Fruit fly (Drosophila melanogaster) whole organism, wandering third instar larva: Measurements from ENCODE around the gene CG1632.

Experiments used
- Abd-B ChIP-seq: fragments of >200 bp; optimal IDR thresholded peaks from 2 replicates; lab custom pipeline; 2017; ENCODE audit warnings: missing biosample characterization, missing genetic modification characterization
- CG32264 ChIP-seq: fragments of 200-800 bp; sonication (Bioruptor generic); optimal IDR thresholded peaks from 2 replicates; lab custom pipeline; 2016; ENCODE audit warnings: missing biosample characterization, missing genetic modification characterization
- CG9705 ChIP-seq: fragments of 200-800 bp; sonication (Bioruptor generic); optimal IDR thresholded peaks from 2 replicates; lab custom pipeline; 2018; ENCODE audit warnings: missing biosample characterization, mild to moderate bottlenecking, missing genetic modification characterization
- CrebA ChIP-seq: fragments of 200-800 bp; sonication (Bioruptor generic); optimal IDR thresholded peaks from 2 replicates; lab custom pipeline; 2016; ENCODE audit warnings: missing biosample characterization, mild to moderate bottlenecking, missing genetic modification characterization, borderline replicate concordance
- Dfd ChIP-seq: fragments of >200 bp; optimal IDR thresholded peaks from 2 replicates; lab custom pipeline; 2017; ENCODE audit warnings: missing biosample characterization, missing genetic modification characterization
- Dif ChIP-seq: fragments of 200-275, 200-300 bp; sonication (Bioruptor generic); optimal IDR thresholded peaks from 2 replicates; lab custom pipeline; 2018; ENCODE audit warnings: missing biosample characterization, missing genetic modification characterization; ENCODE audit not compliant: partially characterized antibody
- GATAd ChIP-seq: sonication (Bioruptor generic); optimal IDR thresholded peaks from 2 replicates; lab custom pipeline; 2016; ENCODE audit warnings: missing biosample characterization, missing genetic modification characterization
- HLH106 ChIP-seq: fragments of 200-800 bp; optimal IDR thresholded peaks from 3 replicates; lab custom pipeline; 2019; ENCODE audit warnings: missing biosample characterization, mild to moderate bottlenecking, missing genetic modification characterization, moderate library complexity
- Hnf4 ChIP-seq: fragments of 200-800 bp; sonication (Bioruptor generic); optimal IDR thresholded peaks from 2 replicates; lab custom pipeline; 2016; ENCODE audit warnings: missing biosample characterization, mild to moderate bottlenecking, missing genetic modification characterization
- Hr78 ChIP-seq: fragments of >200 bp; optimal IDR thresholded peaks from 2 replicates; lab custom pipeline; 2017; ENCODE audit warnings: missing biosample characterization, missing genetic modification characterization
- Hr83 ChIP-seq: fragments of 200-300 bp; sonication (Bioruptor generic); optimal IDR thresholded peaks from 2 replicates; lab custom pipeline; 2016; ENCODE audit warnings: missing biosample characterization, mild to moderate bottlenecking, missing genetic modification characterization, moderate library complexity; ENCODE audit not compliant: poor library complexity, severe bottlenecking
- Jra ChIP-seq: sonication (Bioruptor generic); optimal IDR thresholded peaks from 2 replicates; lab custom pipeline; 2016; ENCODE audit warnings: missing biosample characterization, missing genetic modification characterization
- Mio ChIP-seq: sonication (Bioruptor generic); optimal IDR thresholded peaks from 2 replicates; lab custom pipeline; 2016; ENCODE audit warnings: missing biosample characterization, missing genetic modification characterization
- Myc ChIP-seq: fragments of >200 bp; optimal IDR thresholded peaks from 2 replicates; lab custom pipeline; 2017
- N ChIP-seq: fragments of >200 bp; optimal IDR thresholded peaks from 2 replicates; lab custom pipeline; 2018; ENCODE audit warnings: missing biosample characterization, missing external identifiers, missing genetic modification characterization
- OdsH ChIP-seq: fragments of 200-800 bp; sonication (Bioruptor generic); optimal IDR thresholded peaks from 2 replicates; lab custom pipeline; 2016; ENCODE audit warnings: missing biosample characterization, mild to moderate bottlenecking, missing genetic modification characterization
- Rel ChIP-seq, 2 experiments: fragments of 200-800 bp; sonication (Bioruptor generic) in 1 of 2; optimal IDR thresholded peaks; 2 replicates in 1 of 2; 3 replicates in 1 of 2; lab custom pipeline; 2016 to 2019; ENCODE audit warnings: mild to moderate bottlenecking in 2 of 2, missing biosample characterization in 2 of 2, missing genetic modification characterization in 2 of 2, moderate library complexity in 1 of 2
- Sp1 ChIP-seq: fragments of 200-800 bp; sonication (Bioruptor generic); optimal IDR thresholded peaks from 3 replicates; lab custom pipeline; 2019; ENCODE audit warnings: missing biosample characterization, mild to moderate bottlenecking, missing genetic modification characterization, moderate library complexity
- Vsx2 ChIP-seq: fragments of 200-300, 225-300 bp; sonication (Bioruptor generic); optimal IDR thresholded peaks from 2 replicates; lab custom pipeline; 2018; ENCODE audit warnings: missing biosample characterization, missing genetic modification characterization; ENCODE audit not compliant: partially characterized antibody
- br ChIP-seq: fragments of 200-800 bp; sonication (Bioruptor generic); optimal IDR thresholded peaks from 2 replicates; lab custom pipeline; 2016; ENCODE audit warnings: missing biosample characterization, missing genetic modification characterization
- brk ChIP-seq: fragments of 200-800 bp; sonication (Bioruptor generic); optimal IDR thresholded peaks from 2 replicates; lab custom pipeline; 2016; ENCODE audit warnings: missing biosample characterization, mild to moderate bottlenecking, missing genetic modification characterization
- dl ChIP-seq, 2 experiments: fragments of 175-275, 200-275 bp in 1 of 2; fragments of 200-275 bp in 1 of 2; sonication (Bioruptor generic); optimal IDR thresholded peaks; lab custom pipeline; 2018; ENCODE audit warnings: mild to moderate bottlenecking in 2 of 2, missing biosample characterization in 2 of 2, missing genetic modification characterization in 2 of 2, moderate library complexity in 2 of 2; ENCODE audit not compliant: partially characterized antibody in 2 of 2, insufficient read depth in 1 of 2
- dmrt93B ChIP-seq: fragments of 200-800 bp; sonication (Bioruptor generic); optimal IDR thresholded peaks from 2 replicates; lab custom pipeline; 2018; ENCODE audit warnings: missing biosample characterization, mild to moderate bottlenecking, missing genetic modification characterization
- dsf ChIP-seq: sonication (Bioruptor generic); optimal IDR thresholded peaks from 2 replicates; lab custom pipeline; 2016; ENCODE audit warnings: missing biosample characterization, missing genetic modification characterization, borderline replicate concordance
- ey ChIP-seq: fragments of 200-800 bp; sonication (Bioruptor generic); optimal IDR thresholded peaks from 2 replicates; lab custom pipeline; 2016; ENCODE audit warnings: missing biosample characterization, missing genetic modification characterization
- foxo ChIP-seq, 2 experiments: fragments of 200-800 bp; sonication (Bioruptor generic); optimal IDR thresholded peaks; 2 replicates in 1 of 2; 3 replicates in 1 of 2; lab custom pipeline; 2016 to 2017; ENCODE audit warnings: missing biosample characterization in 2 of 2, missing genetic modification characterization in 2 of 2
- fru ChIP-seq: fragments of 200-800 bp; sonication (Bioruptor generic); optimal IDR thresholded peaks from 3 replicates; lab custom pipeline; 2016; ENCODE audit warnings: missing biosample characterization, mild to moderate bottlenecking, missing genetic modification characterization
- h ChIP-seq: fragments of 200-800 bp; sonication (Bioruptor generic); optimal IDR thresholded peaks from 3 replicates; lab custom pipeline; 2016; ENCODE audit warnings: missing biosample characterization, mild to moderate bottlenecking, missing genetic modification characterization
- jim ChIP-seq: fragments of 175-275, 200-325 bp; sonication (Bioruptor generic); optimal IDR thresholded peaks from 2 replicates; lab custom pipeline; 2016; ENCODE audit warnings: missing biosample characterization, mild to moderate bottlenecking, missing genetic modification characterization
- lola ChIP-seq: fragments of >200 bp; optimal IDR thresholded peaks from 2 replicates; lab custom pipeline; 2017; ENCODE audit warnings: missing biosample characterization, missing genetic modification characterization
- pan ChIP-seq: fragments of >200 bp; optimal IDR thresholded peaks from 2 replicates; lab custom pipeline; 2017
- psq ChIP-seq: fragments of 200-800 bp; sonication (Bioruptor generic); optimal IDR thresholded peaks from 3 replicates; lab custom pipeline; 2017; ENCODE audit warnings: missing biosample characterization, mild to moderate bottlenecking, missing genetic modification characterization, moderate library complexity
- rgr ChIP-seq: fragments of 200-800 bp; sonication (Bioruptor generic); optimal IDR thresholded peaks from 3 replicates; lab custom pipeline; 2016; ENCODE audit warnings: missing biosample characterization, mild to moderate bottlenecking, missing genetic modification characterization
- sage ChIP-seq: fragments of 200-800 bp; sonication (Bioruptor generic); optimal IDR thresholded peaks from 2 replicates; lab custom pipeline; 2016; ENCODE audit warnings: missing biosample characterization, mild to moderate bottlenecking, missing genetic modification characterization
- sv ChIP-seq: fragments of 200-800 bp; sonication (Bioruptor generic); optimal IDR thresholded peaks from 3 replicates; lab custom pipeline; 2016; ENCODE audit warnings: missing biosample characterization, missing genetic modification characterization
- tai ChIP-seq: sonication (Bioruptor generic); optimal IDR thresholded peaks from 2 replicates; lab custom pipeline; 2016; ENCODE audit warnings: missing biosample characterization, missing genetic modification characterization
- usp ChIP-seq: fragments of >200 bp; optimal IDR thresholded peaks from 2 replicates; lab custom pipeline; 2017; ENCODE audit warnings: missing biosample characterization, missing genetic modification characterization
- woc ChIP-seq: sonication (Bioruptor generic); optimal IDR thresholded peaks from 2 replicates; lab custom pipeline; 2016; ENCODE audit warnings: missing biosample characterization, mild to moderate bottlenecking, missing genetic modification characterization

CG1632 gene

dm6 chrX:8273799-8274484, 21.5 kb downstream of the CG1632 start, which contains the start of gene CG15343:
Gene CG15343, minus strand, starts transcription at chrX:8273806.
- TF ChIP-seq Abd-B, result no peak
- no peak for TF ChIP-seq dl (GFP tag; optimal IDR thresholded peaks at IDR 0.05; lab: Kevin White, UChicago; ENCODE audit: insufficient read depth in 1 of 2, partially characterized antibody in 2 of 2)
- no peak for TF ChIP-seq sv (GFP tag; lab: Kevin White, UChicago)
- no peak for TF ChIP-seq usp
- peak; percentile 46 for TF ChIP-seq dmrt93B (GFP tag; lab: Kevin White, UChicago)
- no peak for TF ChIP-seq jim (GFP tag; lab: Kevin White, UChicago)
- no peak for TF ChIP-seq Hnf4 (GFP tag; lab: Kevin White, UChicago)
- peak; percentile 62 for TF ChIP-seq fru (GFP tag; lab: Kevin White, UChicago)
- TF ChIP-seq Jra, result no peak
- peak; percentile 61 for TF ChIP-seq HLH106
- no peak for TF ChIP-seq GATAd (GFP tag; lab: Kevin White, UChicago)
- TF ChIP-seq Rel (GFP tag; optimal IDR thresholded peaks at IDR 0.05; lab: Kevin White, UChicago), result no peak
- no peak for TF ChIP-seq Rel (tag; optimal IDR thresholded peaks at IDR 0.05; lab: Kevin White, UChicago)
- TF ChIP-seq pan (lab: Kevin White, UChicago), result no peak
- TF ChIP-seq CG9705, result peak; percentile 13
- peak; percentile 57 for TF ChIP-seq h (GFP tag; lab: Kevin White, UChicago)
- TF ChIP-seq CG32264 (GFP tag; lab: Kevin White, UChicago), result no peak
- TF ChIP-seq br (GFP tag; lab: Kevin White, UChicago), result peak; percentile 45
- TF ChIP-seq sage (GFP tag; lab: Kevin White, UChicago), result no peak
- TF ChIP-seq N, result no peak
- TF ChIP-seq Hr83 (GFP tag; lab: Kevin White, UChicago), result no peak
- no peak for TF ChIP-seq Hr78 (GFP tag; lab: Kevin White, UChicago)
- peak; percentile 60 for TF ChIP-seq ey (GFP tag; lab: Kevin White, UChicago)
- no peak for TF ChIP-seq lola (GFP tag; lab: Kevin White, UChicago)
- TF ChIP-seq Sp1 (GFP tag; lab: Kevin White, UChicago), result peak; percentile 17
- TF ChIP-seq brk (GFP tag; lab: Kevin White, UChicago), result no peak
- TF ChIP-seq OdsH (GFP tag; lab: Kevin White, UChicago), result no peak
- TF ChIP-seq Dfd, result no peak
- peak; percentile 41 for TF ChIP-seq psq (GFP tag; lab: Kevin White, UChicago)
- TF ChIP-seq dsf (GFP tag; lab: Kevin White, UChicago), result no peak
- TF ChIP-seq Myc, result no peak
- no peak for TF ChIP-seq tai (GFP tag; lab: Kevin White, UChicago)
- no peak for TF ChIP-seq Dif
- peak; percentile 44 for TF ChIP-seq rgr (GFP tag; lab: Kevin White, UChicago)
- no peak for TF ChIP-seq woc (GFP tag; lab: Kevin White, UChicago)
- TF ChIP-seq Vsx2, result no peak
- TF ChIP-seq CrebA (GFP tag; lab: Kevin White, UChicago), result no peak
- TF ChIP-seq Mio, result no peak
- peak in 1 of 2 experiments; percentile 57 for TF ChIP-seq foxo (GFP tag; optimal IDR thresholded peaks at IDR 0.05; lab: Kevin White, UChicago)
- TF ChIP-seq, all 38 proteins: peak for 11

DNA sequence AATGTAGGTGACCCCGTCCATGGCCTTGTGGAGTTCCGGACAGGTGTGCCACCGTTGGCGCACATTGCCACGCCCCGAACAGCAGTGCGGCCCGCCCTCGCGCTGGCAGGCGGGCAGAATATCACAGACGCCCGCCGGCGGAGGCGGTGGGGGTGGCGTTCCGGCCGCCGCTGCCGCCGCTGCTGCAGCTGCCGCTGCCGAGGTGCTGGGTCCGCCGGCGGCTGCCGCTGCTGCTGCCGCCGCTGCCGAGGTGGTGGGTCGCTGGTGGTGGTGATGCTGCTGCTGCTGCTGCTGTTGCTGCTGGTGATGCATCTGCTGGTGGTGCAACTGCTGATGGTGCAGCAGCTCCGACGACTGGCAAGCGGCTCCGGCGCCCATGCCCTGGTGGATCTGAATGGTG, 32.6 kb downstream of the CG1632 start:
- TF ChIP-seq Dfd, result peak; percentile 82
- TF ChIP-seq OdsH (GFP tag; lab: Kevin White, UChicago), result no peak
- no peak for TF ChIP-seq h (GFP tag; lab: Kevin White, UChicago)

dm6 chrX:8286859-8287258, 34.4 kb downstream of the CG1632 start:
- TF ChIP-seq psq (GFP tag; lab: Kevin White, UChicago) (no peak), Mio (no peak), foxo (GFP tag; optimal IDR thresholded peaks at IDR 0.05; lab: Kevin White, UChicago) (no peak), Dfd (peak; percentile 91), HLH106 (no peak)
